Fruit fly (Drosophila melanogaster) whole organism, embryonic: ENCODE measurements around the gene Reepl1.

ENCODE experiments used
- Aef1 ChIP-seq: fragments of 200-800 bp; sonication (Bioruptor generic); IDR thresholded peaks from 3 replicates; pipeline ENCODE4 v1.3.6; 2022; ENCODE audit warnings: missing biosample characterization, missing genetic modification characterization
- Asciz ChIP-seq: fragments of 200-800 bp; sonication (Bioruptor generic); optimal IDR thresholded peaks from 2 replicates; lab custom pipeline; 2017; ENCODE audit warnings: missing biosample characterization, mild to moderate bottlenecking, missing genetic modification characterization, missing genetic modification reagents
- Atf3 ChIP-seq: fragments of 200-800 bp; sonication (Bioruptor generic); optimal IDR thresholded peaks from 3 replicates; lab custom pipeline; 2016; ENCODE audit warnings: missing biosample characterization, missing genetic modification characterization
- Bgb ChIP-seq: fragments of 200-800 bp; sonication (Bioruptor generic); IDR thresholded peaks from 2 replicates; pipeline ENCODE4 v1.3.6; 2022; ENCODE audit warnings: missing biosample characterization, missing genetic modification characterization; ENCODE audit not compliant: partially characterized antibody
- Blimp-1 ChIP-seq: fragments of 200-800 bp; sonication (Bioruptor generic); optimal IDR thresholded peaks from 3 replicates; lab custom pipeline; 2018; ENCODE audit warnings: missing biosample characterization, missing genetic modification characterization, mild to moderate bottlenecking, moderate library complexity, missing genetic modification reagents
- BtbVII ChIP-seq: fragments of 200-800 bp; sonication (Bioruptor generic); optimal IDR thresholded peaks from 3 replicates; lab custom pipeline; 2017; ENCODE audit warnings: missing biosample characterization, mild to moderate bottlenecking, missing genetic modification characterization
- CG10543 ChIP-seq: fragments of 200-800 bp; sonication (Bioruptor generic); optimal IDR thresholded peaks from 3 replicates; lab custom pipeline; 2017; ENCODE audit warnings: missing biosample characterization, mild to moderate bottlenecking, missing genetic modification characterization, moderate library complexity
- CG10565 ChIP-seq: fragments of 200-800 bp; sonication (Bioruptor generic); optimal IDR thresholded peaks from 3 replicates; lab custom pipeline; 2016; ENCODE audit warnings: missing biosample characterization, mild to moderate bottlenecking, missing genetic modification characterization
- CG15514 ChIP-seq: fragments of 200-800 bp; sonication (Bioruptor generic); optimal IDR thresholded peaks from 3 replicates; lab custom pipeline; 2017; ENCODE audit warnings: missing biosample characterization, missing genetic modification characterization, mild to moderate bottlenecking, moderate library complexity, missing genetic modification reagents
- CG1647 ChIP-seq: fragments of 200-800 bp; sonication (Bioruptor generic); optimal IDR thresholded peaks from 3 replicates; lab custom pipeline; 2016; ENCODE audit warnings: missing biosample characterization, missing genetic modification characterization
- CG18011 ChIP-seq: fragments of 200-800 bp; sonication (Bioruptor generic); optimal IDR thresholded peaks from 2 replicates; lab custom pipeline; 2017; ENCODE audit warnings: missing biosample characterization, missing genetic modification characterization, mild to moderate bottlenecking, moderate library complexity, missing genotype
- CG2120 ChIP-seq: fragments of 200-800 bp; sonication (Bioruptor generic); optimal IDR thresholded peaks from 3 replicates; lab custom pipeline; 2016; ENCODE audit warnings: missing biosample characterization, missing genetic modification characterization
- CG32532 ChIP-seq: fragments of 200-800 bp; sonication (Bioruptor generic); IDR thresholded peaks from 2 replicates; pipeline ENCODE4 v1.3.6; 2022; ENCODE audit warnings: missing biosample characterization, missing genetic modification characterization
- CG34422 ChIP-seq: fragments of 200-800 bp; sonication (Bioruptor generic); IDR thresholded peaks from 3 replicates; pipeline ENCODE4 v1.3.6; 2022; ENCODE audit warnings: missing biosample characterization, missing genetic modification characterization
- CG42726 ChIP-seq: fragments of 200-800 bp; sonication (Bioruptor generic); IDR thresholded peaks from 2 replicates; pipeline ENCODE4 v1.3.6; 2022; ENCODE audit warnings: missing biosample characterization, missing genetic modification characterization; ENCODE audit not compliant: partially characterized antibody
- CG4328 ChIP-seq: fragments of 200-800 bp; sonication (Bioruptor generic); optimal IDR thresholded peaks from 3 replicates; lab custom pipeline; 2017; ENCODE audit warnings: missing biosample characterization, missing genetic modification reagents, missing genetic modification characterization
- CG6175 ChIP-seq: fragments of 200-800 bp; sonication (Bioruptor generic); IDR thresholded peaks from 3 replicates; pipeline ENCODE4 v1.3.6; 2022; ENCODE audit warnings: missing biosample characterization, missing genetic modification characterization
- CG6854 ChIP-seq: fragments of 200-800 bp; sonication (Bioruptor generic); optimal IDR thresholded peaks from 3 replicates; lab custom pipeline; 2017; ENCODE audit warnings: missing biosample characterization, mild to moderate bottlenecking, missing genetic modification characterization
- CG7839 ChIP-seq: fragments of 200-800 bp; sonication (Bioruptor generic); optimal IDR thresholded peaks from 3 replicates; lab custom pipeline; 2018; ENCODE audit warnings: missing biosample characterization, mild to moderate bottlenecking, missing genetic modification characterization, moderate library complexity
- CG7987 ChIP-seq: fragments of 200-800 bp; sonication (Bioruptor generic); optimal IDR thresholded peaks from 2 replicates; lab custom pipeline; 2018; ENCODE audit warnings: missing biosample characterization, mild to moderate bottlenecking, missing genetic modification characterization, moderate library complexity
- CkIIα-i1 ChIP-seq: fragments of 200-800 bp; sonication (Bioruptor generic); IDR thresholded peaks from 2 replicates; pipeline ENCODE4 v1.3.6; 2022; ENCODE audit warnings: missing biosample characterization, missing genetic modification characterization
- Doc3 ChIP-seq: fragments of 200-800 bp; sonication (Bioruptor generic); IDR thresholded peaks from 3 replicates; pipeline ENCODE4 v1.3.6; 2022; ENCODE audit warnings: missing biosample characterization, missing genetic modification characterization; ENCODE audit not compliant: partially characterized antibody
- Hmr ChIP-seq: fragments of 200-800 bp; sonication (Bioruptor generic); optimal IDR thresholded peaks from 3 replicates; lab custom pipeline; 2017; ENCODE audit warnings: mild to moderate bottlenecking, missing biosample characterization, missing genetic modification reagents, missing genetic modification characterization
- Jarid2 ChIP-seq: fragments of 200-800 bp; sonication (Bioruptor generic); optimal IDR thresholded peaks from 3 replicates; lab custom pipeline; 2017; ENCODE audit warnings: mild to moderate bottlenecking, missing biosample characterization, missing genetic modification reagents, missing genetic modification characterization
- Pdp1 ChIP-seq, 2 experiments: fragments of 200-800 bp; sonication (Bioruptor generic); optimal IDR thresholded peaks; 3 replicates each; lab custom pipeline; 2016; ENCODE audit warnings: missing biosample characterization in 2 of 2, missing genetic modification characterization in 2 of 2, mild to moderate bottlenecking in 1 of 2, moderate library complexity in 1 of 2
- Rfx ChIP-seq: fragments of 200-800 bp; sonication (Bioruptor generic); IDR thresholded peaks from 2 replicates; pipeline ENCODE4 v1.3.6; 2022; ENCODE audit warnings: missing biosample characterization, missing genetic modification characterization
- Sin3A ChIP-seq: fragments of >200 bp; optimal IDR thresholded peaks from 2 replicates; lab custom pipeline; 2018
- Xbp1 ChIP-seq: fragments of 200-800 bp; sonication (Bioruptor generic); optimal IDR thresholded peaks from 3 replicates; lab custom pipeline; 2016; ENCODE audit warnings: missing biosample characterization, mild to moderate bottlenecking, missing genetic modification characterization
- ab ChIP-seq: fragments of 200-800 bp; sonication (Bioruptor generic); optimal IDR thresholded peaks from 2 replicates; lab custom pipeline; 2016; ENCODE audit warnings: missing biosample characterization, missing genetic modification characterization
- aop ChIP-seq: fragments of 200-800 bp; sonication (Bioruptor generic); IDR thresholded peaks from 2 replicates; pipeline ENCODE4 v1.3.6; 2022; ENCODE audit warnings: missing biosample characterization, missing genetic modification characterization
- chm ChIP-seq: fragments of 200-800 bp; sonication (Bioruptor generic); IDR thresholded peaks from 2 replicates; pipeline ENCODE4 v1.3.6; 2022; ENCODE audit warnings: missing biosample characterization, missing genetic modification characterization
- ci ChIP-seq: fragments of 200-800 bp; sonication (Bioruptor generic); IDR thresholded peaks from 3 replicates; pipeline ENCODE4 v1.3.6; 2022; ENCODE audit warnings: missing biosample characterization, missing genetic modification characterization
- esg ChIP-seq: fragments of 200-800 bp; sonication (Bioruptor generic); conservative IDR thresholded peaks from 2 replicates; pipeline ENCODE4 v1.3.6; 2022; ENCODE audit warnings: missing biosample characterization, missing genetic modification characterization
- eve ChIP-seq, 2 experiments: fragments of >200 bp; optimal IDR thresholded peaks; 2 replicates each; lab custom pipeline; 2017; ENCODE audit warnings: missing biosample characterization in 2 of 2, missing genetic modification characterization in 2 of 2
- hkb ChIP-seq, 2 experiments: fragments of 200-800 bp in 1 of 2; fragments of >200 bp in 1 of 2; sonication (Bioruptor generic) in 1 of 2; IDR thresholded peaks in 1 of 2; optimal IDR thresholded peaks in 1 of 2; 2 replicates each; pipeline versions ENCODE4 v1.3.6 to Lab custom; 2017 to 2022; ENCODE audit warnings: missing biosample characterization in 1 of 2, missing genetic modification characterization in 1 of 2
- lab ChIP-seq: fragments of 200-800 bp; sonication (Bioruptor generic); optimal IDR thresholded peaks from 3 replicates; lab custom pipeline; 2017; ENCODE audit warnings: missing biosample characterization, missing genetic modification characterization, mild to moderate bottlenecking, moderate library complexity, missing genetic modification reagents
- lmd ChIP-seq: fragments of 200-800 bp; sonication (Bioruptor generic); IDR thresholded peaks from 2 replicates; pipeline ENCODE4 v1.3.6; 2022; ENCODE audit warnings: missing biosample characterization, missing genetic modification characterization
- mld ChIP-seq: fragments of 200-800 bp; sonication (Bioruptor generic); IDR thresholded peaks from 3 replicates; pipeline ENCODE4 v1.3.6; 2022; ENCODE audit warnings: missing biosample characterization, missing genetic modification characterization; ENCODE audit not compliant: partially characterized antibody
- nerfin-1 ChIP-seq: fragments of 200-800 bp; sonication (Bioruptor generic); optimal IDR thresholded peaks from 3 replicates; lab custom pipeline; 2019; ENCODE audit warnings: missing biosample characterization, mild to moderate bottlenecking, missing genetic modification characterization, moderate library complexity
- nom ChIP-seq: fragments of 200-800 bp; sonication (Bioruptor generic); optimal IDR thresholded peaks from 2 replicates; lab custom pipeline; 2017; ENCODE audit warnings: missing biosample characterization, missing genetic modification characterization, mild to moderate bottlenecking, moderate library complexity, missing genetic modification reagents
- org-1 ChIP-seq: fragments of 200-800 bp; sonication (Bioruptor generic); optimal IDR thresholded peaks from 2 replicates; lab custom pipeline; 2017; ENCODE audit warnings: missing biosample characterization, missing genetic modification characterization
- row ChIP-seq: fragments of 200-800 bp; sonication (Bioruptor generic); IDR thresholded peaks from 3 replicates; pipeline ENCODE4 v1.3.6; 2022; ENCODE audit warnings: missing biosample characterization, missing genetic modification characterization
- slbo ChIP-seq: fragments of 200-800 bp; sonication (Bioruptor generic); IDR thresholded peaks from 2 replicates; pipeline ENCODE4 v1.3.6; 2022; ENCODE audit warnings: missing biosample characterization, missing genetic modification characterization
- stc ChIP-seq: fragments of 200-800 bp; sonication (Bioruptor generic); IDR thresholded peaks from 2 replicates; pipeline ENCODE4 v1.3.6; 2022; ENCODE audit warnings: missing biosample characterization, missing genetic modification characterization
- yki ChIP-seq: fragments of >200 bp; optimal IDR thresholded peaks from 3 replicates; lab custom pipeline; 2018
- zf30C ChIP-seq: fragments of 200-800 bp; sonication (Bioruptor generic); optimal IDR thresholded peaks from 3 replicates; lab custom pipeline; 2018; ENCODE audit warnings: missing biosample characterization, mild to moderate bottlenecking, missing genetic modification characterization

Gene Reepl1

DNA sequence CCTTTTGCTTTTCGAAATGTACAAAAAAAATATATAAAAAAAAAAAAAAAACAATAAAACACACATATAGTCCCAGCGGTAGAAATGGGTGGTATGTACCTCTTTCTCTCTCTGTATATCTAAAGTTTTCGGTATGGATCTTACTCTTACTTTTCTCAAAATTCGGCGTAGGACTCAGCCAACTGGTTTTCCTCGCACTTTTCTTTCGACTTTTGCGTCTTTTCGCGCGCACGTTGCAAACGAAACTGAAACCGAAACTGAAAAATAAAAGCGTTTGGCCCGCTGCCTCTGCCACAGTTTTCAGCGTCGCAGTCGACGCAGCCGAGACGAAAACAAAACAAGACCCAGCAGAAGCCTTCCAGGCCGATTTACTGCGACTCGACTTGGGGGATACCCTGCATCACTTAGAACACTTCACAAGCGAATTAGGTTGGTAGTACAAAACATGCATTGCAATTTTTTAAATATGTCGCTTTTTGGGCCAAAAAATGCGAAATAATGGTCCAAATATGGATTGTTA lies 14.1 kb upstream of the Reepl1 start, which contains the start of gene CG1572 (continued):
- TF ChIP-seq CG18011 (GFP tag; lab: Kevin White, UChicago) (peak; percentile 0), Rfx (peak; percentile 51; the same call in 1 of the 2 replicates), zf30C (no peak), Bgb (GFP tag; lab: Robert Waterston, UW) (peak; percentile 53; the same call in 1 of the 2 replicates), Atf3 (GFP tag; lab: Kevin White, UChicago) (peak; percentile 30), nom (GFP tag; lab: Kevin White, UChicago) (peak; percentile 7), CG6175 (GFP tag; lab: Robert Waterston, UW) (0 out of 3 replicates have a peak, but pooled peaks have one; percentile 56), org-1 (GFP tag; lab: Kevin White, UChicago) (no peak), CG7839 (tag; lab: Kevin White, UChicago) (no peak), chm (GFP tag; lab: Robert Waterston, UW) (peak; percentile 23; the same call in 1 of the 2 replicates), hkb (optimal IDR thresholded peaks at IDR 0.05; lab: Kevin White, UChicago) (no peak), hkb (GFP tag; IDR thresholded peaks at IDR 0.05; lab: Robert Waterston, UW) (0 out of 2 replicates have a peak, but pooled peaks have one; percentile 18), ci (GFP tag; lab: Robert Waterston, UW) (peak; percentile 25; the same call in 1 of the 3 replicates), CG10543 (GFP tag; lab: Kevin White, UChicago) (peak; percentile 43), Jarid2 (GFP tag; lab: Kevin White, UChicago) (peak; percentile 57), lmd (peak; percentile 31; the same call in 1 of the 2 replicates), eve (GFP tag; optimal IDR thresholded peaks at IDR 0.05; lab: Kevin White, UChicago) (no peak), Xbp1 (GFP tag; lab: Kevin White, UChicago) (peak; percentile 14), mld (GFP tag; lab: Robert Waterston, UW) (no peak), BtbVII (GFP tag; lab: Kevin White, UChicago) (peak; percentile 25), CG15514 (GFP tag; lab: Kevin White, UChicago) (peak; percentile 20), CG7987 (GFP tag; lab: Kevin White, UChicago) (peak; percentile 24), Aef1 (GFP tag; lab: Robert Waterston, UW) (no peak), CG34422 (GFP tag; lab: Robert Waterston, UW) (peak; percentile 44; the same call in 1 of the 3 replicates), row (GFP tag; lab: Robert Waterston, UW) (peak; percentile 78), Blimp-1 (peak; percentile 85), CG32532 (GFP tag; lab: Robert Waterston, UW) (peak; percentile 42), Hmr (GFP tag; lab: Kevin White, UChicago) (peak; percentile 16), CG2120 (GFP tag; lab: Kevin White, UChicago) (peak; percentile 13), CG10565 (GFP tag; lab: Kevin White, UChicago) (no peak), lab (peak; percentile 23), CG42726 (GFP tag; lab: Robert Waterston, UW) (peak; percentile 59; the same call in 1 of the 2 replicates)

DNA sequence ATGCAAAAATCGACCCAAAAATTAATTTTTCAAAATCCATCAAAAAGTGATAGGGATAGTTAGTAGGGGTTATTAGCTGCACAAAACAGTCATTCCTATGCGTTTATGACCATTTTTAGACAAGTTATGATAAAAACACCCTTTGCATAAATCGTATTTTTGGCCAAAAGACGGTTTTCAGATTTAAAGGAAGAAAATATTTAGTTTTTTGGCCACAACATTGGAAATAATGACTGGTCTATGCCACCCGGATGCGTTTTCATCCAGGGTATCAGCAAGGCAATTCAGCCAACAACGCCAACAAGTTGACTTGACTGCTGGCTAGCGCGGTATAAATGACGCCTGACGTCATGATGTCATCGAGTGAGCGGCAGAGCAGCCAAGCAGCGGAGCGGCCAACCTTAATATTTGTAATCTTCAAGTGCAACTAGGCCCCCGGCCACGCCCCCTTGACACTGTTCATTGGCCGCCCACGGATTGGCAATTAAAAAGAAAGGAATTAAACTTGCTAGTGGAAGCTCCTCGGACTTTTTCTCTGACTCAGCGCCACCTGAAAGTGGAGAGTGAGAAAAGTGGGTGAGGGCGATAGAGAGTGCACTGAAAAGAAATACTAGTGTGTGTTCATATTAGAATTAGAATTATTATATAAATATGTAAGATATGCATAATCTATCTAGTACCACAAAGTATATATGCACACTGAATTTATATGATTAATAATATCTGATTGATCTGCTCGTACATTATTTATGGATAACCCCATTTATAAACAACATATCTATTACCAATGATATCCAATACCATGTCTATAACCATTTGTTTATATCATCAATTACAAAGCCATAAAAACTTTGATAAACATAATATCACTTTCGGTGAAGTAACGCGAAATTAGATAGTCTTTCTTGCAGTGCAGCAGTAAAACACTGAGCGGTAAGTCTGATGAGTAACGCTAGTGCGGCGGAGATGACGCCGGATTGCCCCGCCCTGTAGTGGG lies 12.5 kb upstream of the Reepl1 start:
- TF ChIP-seq nerfin-1 (tag; lab: Kevin White, UChicago) (peak; percentile 82), esg (GFP tag; lab: Robert Waterston, UW) (peak; percentile 63), yki (lab: Kevin White, UChicago) (no peak), CG6854 (GFP tag; lab: Kevin White, UChicago) (peak; percentile 85), Asciz (peak; percentile 81), aop (GFP tag; lab: Robert Waterston, UW) (no peak), Pdp1 (GFP tag; optimal IDR thresholded peaks at IDR 0.05; lab: Kevin White, UChicago) (peak; percentile 47 to 48), CkIIα-i1 (GFP tag; lab: Robert Waterston, UW) (no peak), ab (GFP tag; lab: Kevin White, UChicago) (no peak), stc (GFP tag; lab: Robert Waterston, UW) (peak; percentile 46; the same call in 1 of the 2 replicates), Sin3A (lab: Kevin White, UChicago) (no peak), CG1647 (GFP tag; lab: Kevin White, UChicago) (peak; percentile 22), slbo (GFP tag; lab: Robert Waterston, UW) (peak; percentile 68), CG4328 (GFP tag; lab: Kevin White, UChicago) (peak; percentile 85), Doc3 (GFP tag; lab: Robert Waterston, UW) (no peak)
